Worm (Caenorhabditis elegans) whole organism, mixed stage, embryonic: Measurements from ENCODE around the gene lex-1.

ENCODE experiments used
- bed-3 ChIP-seq: fragments of 200-800 bp; sonication (Bioruptor generic); optimal IDR thresholded peaks from 3 replicates; lab custom pipeline; 2018; ENCODE audit warnings: mild to moderate bottlenecking, missing genetic modification characterization, moderate library complexity, missing compliant biosample characterization
- blmp-1 ChIP-seq: fragments of 150-350 bp; optimal IDR thresholded peaks from 2 replicates; lab custom pipeline; 2014; ENCODE audit warnings: missing biosample characterization, missing genetic modification characterization
- ceh-39 ChIP-seq: fragments of 150-350 bp; optimal IDR thresholded peaks from 2 replicates; lab custom pipeline; 2014; ENCODE audit warnings: missing biosample characterization, missing genetic modification characterization
- ceh-83 ChIP-seq: fragments of 200-800 bp; sonication (Bioruptor generic); optimal IDR thresholded peaks from 2 replicates; lab custom pipeline; 2018; ENCODE audit warnings: mild to moderate bottlenecking, missing genetic modification characterization, missing compliant biosample characterization
- ces-1 ChIP-seq: fragments of 150-350 bp; optimal IDR thresholded peaks from 2 replicates; lab custom pipeline; 2014; ENCODE audit warnings: missing biosample characterization, missing genetic modification reagents, missing genetic modification characterization
- cnd-1 ChIP-seq: fragments of 200-800 bp; sonication (Bioruptor generic); optimal IDR thresholded peaks from 2 replicates; lab custom pipeline; 2018; ENCODE audit warnings: mild to moderate bottlenecking, missing genetic modification characterization, missing compliant biosample characterization
- drap-1 ChIP-seq: fragments of 200-800 bp; sonication (Bioruptor generic); optimal IDR thresholded peaks from 3 replicates; lab custom pipeline; 2018; ENCODE audit warnings: mild to moderate bottlenecking, missing genetic modification characterization, missing compliant biosample characterization
- elt-1 ChIP-seq: sonication (generic microtip); optimal IDR thresholded peaks from 2 replicates; lab custom pipeline; 2017; ENCODE audit warnings: missing genetic modification characterization, mild to moderate bottlenecking, missing compliant biosample characterization, antibody characterized with exemption, moderate library complexity, borderline replicate concordance; ENCODE audit not compliant: insufficient read depth
- elt-3 ChIP-seq: fragments of 150-350 bp; optimal IDR thresholded peaks from 2 replicates; lab custom pipeline; 2014; ENCODE audit warnings: missing biosample characterization, missing genetic modification characterization
- flh-1 ChIP-seq: fragments of 200-800 bp; sonication (Bioruptor generic); optimal IDR thresholded peaks from 2 replicates; lab custom pipeline; 2018; ENCODE audit warnings: mild to moderate bottlenecking, missing genetic modification characterization, moderate library complexity, missing compliant biosample characterization
- ham-2 ChIP-seq: fragments of 200-800 bp; sonication (Bioruptor generic); optimal IDR thresholded peaks from 2 replicates; lab custom pipeline; 2018; ENCODE audit warnings: mild to moderate bottlenecking, missing genetic modification characterization, missing compliant biosample characterization
- hlh-1 ChIP-seq: fragments of 150-350 bp; optimal IDR thresholded peaks from 2 replicates; lab custom pipeline; 2014; ENCODE audit warnings: missing biosample characterization, missing genetic modification reagents, missing genetic modification characterization
- lin-13 ChIP-seq: fragments of 150-350 bp; optimal IDR thresholded peaks from 2 replicates; lab custom pipeline; 2014; ENCODE audit warnings: missing biosample characterization, missing genetic modification characterization
- lin-32 ChIP-seq: fragments of 200-800 bp; sonication (Bioruptor generic); optimal IDR thresholded peaks from 2 replicates; lab custom pipeline; 2018; ENCODE audit warnings: mild to moderate bottlenecking, missing genetic modification characterization, missing compliant biosample characterization
- lsy-2 ChIP-seq: fragments of 150-350 bp; optimal IDR thresholded peaks from 2 replicates; lab custom pipeline; 2014; ENCODE audit warnings: missing biosample characterization, missing genetic modification characterization
- mab-5 ChIP-seq: fragments of 150-350 bp; optimal IDR thresholded peaks from 2 replicates; lab custom pipeline; 2014; ENCODE audit warnings: missing biosample characterization, missing genetic modification characterization
- mep-1 ChIP-seq: fragments of 150-350 bp; optimal IDR thresholded peaks from 2 replicates; lab custom pipeline; 2017; ENCODE audit warnings: missing biosample characterization, missing genetic modification reagents, missing genetic modification characterization, inconsistent platforms
- nhr-12 ChIP-seq: fragments of 150-350 bp; optimal IDR thresholded peaks from 2 replicates; lab custom pipeline; 2014; ENCODE audit warnings: missing biosample characterization, missing genetic modification characterization
- nhr-2 ChIP-seq: fragments of 150-350 bp; optimal IDR thresholded peaks from 2 replicates; lab custom pipeline; 2014; ENCODE audit warnings: missing biosample characterization, missing genetic modification characterization
- nhr-237 ChIP-seq: fragments of 150-350 bp; optimal IDR thresholded peaks from 2 replicates; lab custom pipeline; 2014; ENCODE audit warnings: missing biosample characterization, missing genetic modification characterization
- nhr-28 ChIP-seq: fragments of 150-350 bp; optimal IDR thresholded peaks from 2 replicates; lab custom pipeline; 2014; ENCODE audit warnings: missing biosample characterization, missing genetic modification characterization
- nhr-76 ChIP-seq: sonication (generic microtip); optimal IDR thresholded peaks from 2 replicates; lab custom pipeline; 2017; ENCODE audit warnings: missing biosample characterization, missing genetic modification characterization
- pha-4 ChIP-seq: fragments of 150-350 bp; optimal IDR thresholded peaks from 2 replicates; lab custom pipeline; 2018; ENCODE audit warnings: missing biosample characterization, missing genetic modification reagents, missing genetic modification characterization
- sem-2 ChIP-seq: fragments of 200-800 bp; sonication (Bioruptor generic); optimal IDR thresholded peaks from 2 replicates; lab custom pipeline; 2018; ENCODE audit warnings: mild to moderate bottlenecking, missing genetic modification characterization, missing compliant biosample characterization
- snpc-4 ChIP-seq: fragments of 150-350 bp; optimal IDR thresholded peaks from 2 replicates; lab custom pipeline; 2014; ENCODE audit warnings: missing biosample characterization, missing genetic modification characterization
- sptf-1 ChIP-seq: sonication (generic microtip); optimal IDR thresholded peaks from 2 replicates; lab custom pipeline; 2017; ENCODE audit warnings: mild to moderate bottlenecking, missing genetic modification characterization, moderate library complexity, missing compliant biosample characterization
- tbx-8 ChIP-seq: fragments of 200-800 bp; sonication (Bioruptor generic); optimal IDR thresholded peaks from 2 replicates; lab custom pipeline; 2018; ENCODE audit warnings: mild to moderate bottlenecking, missing genetic modification characterization, moderate library complexity, missing compliant biosample characterization
- unc-120 ChIP-seq: sonication (generic microtip); optimal IDR thresholded peaks from 2 replicates; lab custom pipeline; 2017; ENCODE audit warnings: missing genetic modification characterization, missing compliant biosample characterization; ENCODE audit not compliant: poor library complexity, severe bottlenecking
- unc-39 ChIP-seq: fragments of 150-350 bp; optimal IDR thresholded peaks from 2 replicates; lab custom pipeline; 2014; ENCODE audit warnings: missing biosample characterization, missing genetic modification characterization
- unc-62 ChIP-seq: fragments of 150-350 bp; optimal IDR thresholded peaks from 2 replicates; lab custom pipeline; 2014; ENCODE audit warnings: missing biosample characterization, missing genetic modification reagents, missing genetic modification characterization
- zip-8 ChIP-seq: fragments of 150-350 bp; optimal IDR thresholded peaks from 2 replicates; lab custom pipeline; 2014; ENCODE audit warnings: missing biosample characterization, missing genetic modification characterization
- ztf-11 ChIP-seq: fragments of 150-350 bp; optimal IDR thresholded peaks from 2 replicates; lab custom pipeline; 2014; ENCODE audit warnings: missing biosample characterization, missing genetic modification characterization

lex-1 gene

DNA sequence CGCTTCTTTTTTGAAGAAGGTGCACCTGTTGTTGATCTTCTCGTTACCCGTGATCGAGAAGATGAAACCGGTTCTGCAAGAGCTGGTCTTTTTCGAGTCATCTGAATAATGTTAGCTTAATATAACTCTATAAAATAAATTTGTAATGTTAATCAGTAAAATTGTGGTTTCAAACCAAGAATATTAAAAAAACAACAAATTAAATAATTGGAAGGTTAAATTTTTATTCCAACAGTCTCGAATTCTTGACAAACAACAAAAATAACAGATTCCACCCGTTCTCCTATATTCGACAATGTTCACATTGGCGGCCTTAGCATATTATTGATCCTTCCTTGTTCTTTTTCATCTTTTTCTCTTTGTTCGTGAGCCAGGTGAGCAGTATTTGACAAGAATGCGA is 12.8 kb downstream of the lex-1 start, which contains the start of gene mig-32:
TSS of gene mig-32 (minus strand) at position 101 of the 400 bp plus-strand sequence.
- no peak for TF ChIP-seq ces-1 (GFP tag; lab: Kevin White, UChicago)
- TF ChIP-seq ham-2: no peak
- TF ChIP-seq blmp-1 (tag; lab: Kevin White, UChicago): no peak
- TF ChIP-seq lin-32: no peak
- no peak for TF ChIP-seq nhr-76 (tag; lab: Kevin White, UChicago)

DNA sequence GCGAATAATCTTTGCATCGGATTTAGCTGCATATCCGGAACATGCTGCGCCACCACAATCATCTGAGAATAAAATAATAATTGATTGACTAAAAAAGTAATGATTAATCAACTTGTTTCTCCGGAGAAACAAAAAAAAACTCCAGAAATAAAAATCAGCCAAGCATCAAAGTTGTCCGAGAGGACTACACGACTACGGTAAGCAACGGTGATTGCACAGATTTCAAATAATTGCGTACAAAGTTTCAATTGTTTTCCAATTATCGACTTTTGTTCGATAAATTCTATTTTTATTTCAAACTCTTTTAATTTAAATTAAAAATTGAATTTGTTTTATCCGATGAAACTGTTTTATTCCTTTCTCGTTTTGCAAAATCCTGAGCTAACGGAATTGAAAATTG is 14.1 kb downstream of the lex-1 start, which contains the start of gene cpsf-4:
TSS of gene cpsf-4 (minus strand) at position 62 of the 400 bp plus-strand sequence.
- TF ChIP-seq zip-8 (tag; lab: Kevin White, UChicago): no peak
- TF ChIP-seq drap-1 (GFP tag; lab: Kevin White, UChicago): no peak
- TF ChIP-seq lsy-2 (tag; lab: Kevin White, UChicago): peak; percentile 41

DNA sequence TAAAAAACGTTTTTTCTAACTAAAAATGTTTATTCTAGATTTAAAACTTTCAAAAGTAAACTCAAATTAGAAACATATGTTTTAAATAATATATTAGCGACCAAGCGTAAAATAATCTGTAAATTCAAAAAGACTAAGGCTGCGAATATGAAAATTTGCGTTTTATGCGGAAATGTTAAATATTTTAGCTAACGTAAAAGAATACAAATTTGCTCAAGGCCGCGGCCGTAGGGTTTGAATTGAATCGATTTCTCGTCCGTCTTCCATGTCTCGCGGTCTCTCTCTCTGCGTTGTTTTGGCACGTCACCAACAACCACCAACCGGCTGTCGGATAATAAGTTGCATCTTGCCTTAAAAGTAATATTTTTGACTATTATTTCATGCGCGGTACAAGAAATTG is 14.5 kb downstream of the lex-1 start, which contains the start of gene F11A10.5:
TSS of gene F11A10.5 (plus strand) at position 301 of the 400 bp plus-strand sequence.
- TF ChIP-seq nhr-237 (no peak), unc-62 (GFP tag; lab: Kevin White, UChicago) (no peak), nhr-2 (tag; lab: Kevin White, UChicago) (no peak), ces-1 (GFP tag; lab: Kevin White, UChicago) (peak; percentile 8), hlh-1 (tag; lab: Kevin White, UChicago) (peak; percentile 14)

DNA sequence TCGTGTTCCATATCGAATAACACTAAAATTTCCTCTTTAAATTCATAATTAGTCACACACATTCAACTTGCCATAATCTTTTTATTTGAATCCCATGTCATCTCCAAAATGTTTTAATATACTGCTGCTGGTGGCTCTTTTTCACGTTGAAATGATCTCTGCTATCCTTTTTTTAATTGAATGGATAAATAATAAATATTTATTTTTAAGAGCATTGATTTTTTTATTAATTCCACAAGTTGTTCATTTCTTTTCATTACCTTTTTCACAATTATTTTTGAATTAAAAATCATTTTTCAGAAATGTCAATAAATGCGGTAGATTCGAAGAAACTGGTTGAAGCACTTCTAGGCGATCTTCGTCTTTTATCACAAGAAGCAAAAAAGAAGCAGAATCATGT is 17.2 kb downstream of the lex-1 start, which contains the start of gene mon-2:
TSS of gene mon-2 (plus strand) at position 301 of the 400 bp plus-strand sequence.
- no peak for TF ChIP-seq flh-1 (GFP tag; lab: Kevin White, UChicago)
- no peak for TF ChIP-seq mab-5 (tag; lab: Kevin White, UChicago)
- TF ChIP-seq sem-2 (GFP tag; lab: Kevin White, UChicago): no peak
- TF ChIP-seq cnd-1: no peak
- TF ChIP-seq nhr-12 (tag; lab: Kevin White, UChicago): no peak
- TF ChIP-seq tbx-8: no peak
- no peak for TF ChIP-seq zip-8 (tag; lab: Kevin White, UChicago)
- no peak for TF ChIP-seq lin-32
- no peak for TF ChIP-seq nhr-237
- no peak for TF ChIP-seq ceh-83 (GFP tag; lab: Kevin White, UChicago)
- no peak for TF ChIP-seq nhr-2 (tag; lab: Kevin White, UChicago)
- no peak for TF ChIP-seq ztf-11

DNA sequence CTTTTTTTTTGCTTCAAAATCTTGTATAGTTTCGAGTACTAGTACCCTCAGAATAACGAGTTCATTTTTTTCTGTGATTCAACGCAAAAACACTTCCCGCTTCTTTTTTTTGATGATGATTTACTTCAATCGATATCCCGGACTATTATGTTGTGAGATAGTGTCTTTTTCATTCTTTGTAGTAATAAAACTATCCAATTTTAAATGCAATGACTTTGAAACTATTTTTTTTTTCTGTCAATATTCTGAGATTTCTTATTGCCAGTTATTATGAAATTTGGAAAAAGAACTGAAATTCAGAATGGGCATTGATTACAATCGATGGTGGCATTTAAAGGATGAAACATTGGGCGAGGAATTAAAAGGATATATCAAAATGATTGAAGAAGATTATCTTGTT is 26.3 kb downstream of the lex-1 start, which contains the start of gene M18.3:
TSS of gene M18.3 (plus strand) at position 301 of the 400 bp plus-strand sequence.
- TF ChIP-seq lsy-2 (tag; lab: Kevin White, UChicago): no peak
- TF ChIP-seq nhr-12 (tag; lab: Kevin White, UChicago): no peak
- TF ChIP-seq mep-1: no peak
- TF ChIP-seq nhr-76 (tag; lab: Kevin White, UChicago): no peak
- TF ChIP-seq ces-1 (GFP tag; lab: Kevin White, UChicago): no peak
- no peak for TF ChIP-seq lin-13 (tag; lab: Kevin White, UChicago)
- TF ChIP-seq ceh-39 (tag; lab: Kevin White, UChicago): no peak
- no peak for TF ChIP-seq flh-1 (GFP tag; lab: Kevin White, UChicago)
- TF ChIP-seq cnd-1: no peak
- TF ChIP-seq hlh-1 (tag; lab: Kevin White, UChicago): no peak
- TF ChIP-seq unc-39 (tag; lab: Kevin White, UChicago): no peak
- TF ChIP-seq nhr-237: no peak
- no peak for TF ChIP-seq sptf-1 (tag; lab: Kevin White, UChicago)
- TF ChIP-seq ceh-83 (GFP tag; lab: Kevin White, UChicago): no peak

DNA sequence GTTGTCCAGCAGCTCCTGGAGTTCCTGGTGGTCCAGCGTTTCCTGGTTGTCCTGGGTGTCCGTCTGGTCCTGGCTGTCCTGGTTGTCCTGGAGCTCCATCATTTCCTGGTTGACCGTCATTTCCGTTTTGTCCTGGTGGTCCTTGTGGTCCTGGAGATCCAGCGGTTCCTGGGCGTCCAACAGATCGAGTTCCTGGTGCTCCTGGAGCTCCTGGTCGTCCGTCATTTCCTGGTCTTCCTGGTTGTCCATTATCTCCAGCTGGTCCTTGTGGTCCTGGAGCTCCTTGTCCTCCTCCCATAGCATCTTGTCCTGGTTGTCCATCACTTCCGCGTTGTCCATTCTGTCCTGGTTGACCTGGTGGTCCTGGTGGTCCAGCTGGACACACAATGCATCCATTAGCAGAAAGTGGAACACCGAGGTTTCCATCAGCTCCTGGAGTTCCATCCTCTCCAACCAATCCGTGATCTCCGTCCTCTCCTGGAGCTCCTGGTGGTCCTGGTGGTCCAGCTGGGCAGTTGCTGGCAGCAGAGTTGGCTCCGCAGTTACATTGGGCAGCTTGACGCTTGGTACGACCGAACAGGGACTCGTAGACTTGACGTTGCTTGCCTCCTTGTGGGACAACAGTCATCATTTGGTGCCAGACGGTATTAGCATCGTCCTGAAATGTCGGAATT is 29.8 kb downstream of the lex-1 start:
- TF ChIP-seq ztf-11 (no peak), elt-3 (tag; lab: Kevin White, UChicago) (no peak), bed-3 (GFP tag; lab: Kevin White, UChicago) (no peak), nhr-12 (tag; lab: Kevin White, UChicago) (no peak), flh-1 (GFP tag; lab: Kevin White, UChicago) (no peak), snpc-4 (tag; lab: Kevin White, UChicago) (no peak), nhr-28 (no peak), pha-4 (tag; lab: Kevin White, UChicago) (no peak), zip-8 (tag; lab: Kevin White, UChicago) (no peak), lsy-2 (tag; lab: Kevin White, UChicago) (no peak), unc-120 (tag; lab: Kevin White, UChicago) (no peak), blmp-1 (tag; lab: Kevin White, UChicago) (no peak), elt-1 (tag; lab: Kevin White, UChicago) (no peak), lin-32 (no peak), drap-1 (GFP tag; lab: Kevin White, UChicago) (no peak)
